Fruit fly (Drosophila melanogaster) S2 (cell line): Measurements from ENCODE around the gene CG14417.

Experiments
- CG8478 ChIP-seq: fragments of >200 bp; optimal IDR thresholded peaks from 2 replicates; lab custom pipeline; 2018
- CTCF ChIP-seq, 2 experiments: fragments of >200 bp; optimal IDR thresholded peaks; 2 replicates each; lab custom pipeline; 2018

DNA sequence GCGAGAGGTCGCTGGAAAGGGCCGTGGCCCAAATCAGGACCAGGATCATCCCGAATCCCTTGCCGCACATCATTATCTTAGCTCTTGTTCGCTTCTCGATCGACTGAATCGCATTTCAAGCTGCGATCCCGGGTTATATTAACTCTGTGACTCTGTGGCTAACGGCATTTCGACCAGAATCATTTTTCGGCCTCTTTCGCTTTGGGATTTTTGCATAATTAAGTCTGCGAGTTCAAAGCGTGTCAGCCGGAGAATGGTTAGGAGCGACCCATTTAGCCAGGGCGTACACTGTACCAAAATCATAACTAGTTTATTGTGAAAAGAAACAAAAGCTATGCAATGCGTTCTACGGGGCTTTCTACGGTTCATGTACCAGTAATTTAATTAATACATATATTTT, 7.2 kb upstream of the CG14417 start, which contains the start of gene CG14418:
- no peak for TF ChIP-seq CG8478 (lab: Kevin White, UChicago)
- no peak for TF ChIP-seq CTCF (optimal IDR thresholded peaks at IDR 0.05; lab: Kevin White, UChicago)
